Worm (Caenorhabditis elegans) whole organism, L1 larva: ENCODE data around the gene clpf-1.

Experiments
- C04F5.9 ChIP-seq: sonication (generic microtip); optimal IDR thresholded peaks from 2 replicates; lab custom pipeline; 2016; ENCODE audit warnings: missing genetic modification characterization, missing compliant biosample characterization
- C16A3.4 ChIP-seq: fragments of 150-350 bp; optimal IDR thresholded peaks from 2 replicates; lab custom pipeline; 2014; ENCODE audit warnings: missing biosample characterization, missing genetic modification characterization
- Y116A8C.19 ChIP-seq: sonication (generic microtip); optimal IDR thresholded peaks from 2 replicates; lab custom pipeline; 2016; ENCODE audit warnings: missing compliant biosample characterization, missing genetic modification characterization, borderline replicate concordance
- aha-1 ChIP-seq: fragments of 150-350 bp; optimal IDR thresholded peaks from 2 replicates; lab custom pipeline; 2014; ENCODE audit warnings: missing biosample characterization, missing genetic modification characterization
- alr-1 ChIP-seq: fragments of 200-800 bp; sonication (Bioruptor generic); optimal IDR thresholded peaks from 2 replicates; lab custom pipeline; 2018; ENCODE audit warnings: borderline replicate concordance, mild to moderate bottlenecking, missing genetic modification characterization, missing compliant biosample characterization
- blmp-1 ChIP-seq: fragments of 150-350 bp; optimal IDR thresholded peaks from 2 replicates; lab custom pipeline; 2014; ENCODE audit warnings: missing biosample characterization, missing genetic modification characterization
- ceh-90 ChIP-seq: sonication (generic microtip); optimal IDR thresholded peaks from 2 replicates; lab custom pipeline; 2016; ENCODE audit warnings: missing genetic modification characterization, missing compliant biosample characterization
- dsc-1 ChIP-seq: sonication (generic microtip); optimal IDR thresholded peaks from 2 replicates; lab custom pipeline; 2016; ENCODE audit warnings: mild to moderate bottlenecking, missing genetic modification characterization, missing compliant biosample characterization
- efl-1 ChIP-seq, 4 experiments: fragments of 150-350 bp; optimal IDR thresholded peaks in 3 of 4; peaks in 1 of 4; 1 replicate in 1 of 4; 2 replicates in 3 of 4; lab custom pipeline; 2014; ENCODE audit warnings: missing biosample characterization in 2 of 4, missing genetic modification characterization in 2 of 4, missing genetic modification reagents in 2 of 4
- elt-2 ChIP-seq: sonication (generic microtip); optimal IDR thresholded peaks from 2 replicates; lab custom pipeline; 2016; ENCODE audit warnings: missing genetic modification characterization, mild to moderate bottlenecking, inconsistent platforms, missing compliant biosample characterization, missing genetic modification reagents
- ets-5 ChIP-seq: fragments of 200-800 bp; sonication (Bioruptor generic); IDR thresholded peaks from 2 replicates; pipeline ENCODE4 v1.3.6; 2022; ENCODE audit warnings: missing genetic modification characterization, missing compliant biosample characterization
- hlh-17 ChIP-seq: fragments of 200-800 bp; sonication (Bioruptor generic); optimal IDR thresholded peaks from 2 replicates; lab custom pipeline; 2018; ENCODE audit warnings: missing genetic modification characterization, mild to moderate bottlenecking, missing compliant biosample characterization, moderate library complexity, borderline replicate concordance
- irx-1 ChIP-seq: sonication (generic microtip); optimal IDR thresholded peaks from 2 replicates; lab custom pipeline; 2016; ENCODE audit warnings: missing genetic modification characterization, missing compliant biosample characterization
- lin-13 ChIP-seq: fragments of 150-350 bp; optimal IDR thresholded peaks from 2 replicates; lab custom pipeline; 2014; ENCODE audit warnings: missing biosample characterization, missing genetic modification reagents, missing genetic modification characterization
- lin-14 ChIP-seq: fragments of 200-800 bp; sonication (Bioruptor generic); optimal IDR thresholded peaks from 2 replicates; lab custom pipeline; 2018; ENCODE audit warnings: mild to moderate bottlenecking, missing genetic modification characterization, moderate library complexity, missing compliant biosample characterization
- lin-15B ChIP-seq: fragments of 150-350 bp; sonication (generic microtip); optimal IDR thresholded peaks from 3 replicates; lab custom pipeline; 2014; ENCODE audit warnings: missing biosample characterization, missing genetic modification characterization
- lin-35 ChIP-seq, 2 experiments: fragments of 150-350 bp; optimal IDR thresholded peaks; 2 replicates each; lab custom pipeline; 2014; ENCODE audit warnings: missing biosample characterization in 2 of 2, missing genetic modification characterization in 2 of 2, missing genetic modification reagents in 2 of 2
- lin-39 ChIP-seq: fragments of 150-350 bp; optimal IDR thresholded peaks from 2 replicates; lab custom pipeline; 2014; ENCODE audit warnings: missing biosample characterization, missing genetic modification reagents, missing genetic modification characterization
- lsy-2 ChIP-seq, 2 experiments: fragments of 150-350 bp; optimal IDR thresholded peaks; 2 replicates each; lab custom pipeline; 2014; ENCODE audit warnings: missing biosample characterization in 2 of 2, missing genetic modification characterization in 2 of 2
- mef-2 ChIP-seq: fragments of 150-350 bp; optimal IDR thresholded peaks from 2 replicates; lab custom pipeline; 2014; ENCODE audit warnings: missing biosample characterization, missing genetic modification characterization
- mep-1 ChIP-seq: fragments of 150-350 bp; optimal IDR thresholded peaks from 2 replicates; lab custom pipeline; 2014; ENCODE audit warnings: missing biosample characterization, missing genetic modification characterization
- nhr-20 ChIP-seq: sonication (generic microtip); optimal IDR thresholded peaks from 2 replicates; lab custom pipeline; 2016; ENCODE audit warnings: mild to moderate bottlenecking, missing genetic modification characterization, missing compliant biosample characterization
- nhr-237 ChIP-seq: fragments of 150-350 bp; optimal IDR thresholded peaks from 2 replicates; lab custom pipeline; 2014; ENCODE audit warnings: missing biosample characterization, missing genetic modification characterization
- nhr-71 ChIP-seq: sonication (generic microtip); optimal IDR thresholded peaks from 2 replicates; lab custom pipeline; 2016; ENCODE audit warnings: mild to moderate bottlenecking, missing genetic modification characterization, moderate library complexity, missing compliant biosample characterization
- nhr-84 ChIP-seq: sonication (generic microtip); optimal IDR thresholded peaks from 2 replicates; lab custom pipeline; 2017; ENCODE audit warnings: missing biosample characterization, missing genetic modification characterization
- nhr-85 ChIP-seq: sonication (generic microtip); peaks from one replicate; lab custom pipeline; 2016; ENCODE audit warnings: missing genetic modification characterization, inconsistent platforms, missing compliant biosample characterization
- nhr-90 ChIP-seq: sonication (generic microtip); optimal IDR thresholded peaks from 2 replicates; lab custom pipeline; 2016; ENCODE audit warnings: mild to moderate bottlenecking, missing genetic modification characterization, missing compliant biosample characterization; ENCODE audit not compliant: poor library complexity
- pax-3 ChIP-seq: fragments of 200-800 bp; sonication (Bioruptor generic); optimal IDR thresholded peaks from 2 replicates; lab custom pipeline; 2018; ENCODE audit warnings: mild to moderate bottlenecking, missing genetic modification characterization, moderate library complexity, missing compliant biosample characterization
- pqm-1 ChIP-seq: sonication (generic microtip); optimal IDR thresholded peaks from 3 replicates; lab custom pipeline; 2017; ENCODE audit warnings: missing biosample characterization, missing genetic modification characterization
- skn-1 ChIP-seq: fragments of 150-350 bp; optimal IDR thresholded peaks from 2 replicates; lab custom pipeline; 2014; ENCODE audit warnings: missing biosample characterization, missing genetic modification characterization
- snu-23 ChIP-seq: sonication (generic microtip); optimal IDR thresholded peaks from 2 replicates; lab custom pipeline; 2016; ENCODE audit warnings: missing genetic modification characterization, missing compliant biosample characterization
- sox-4 ChIP-seq: sonication (generic microtip); optimal IDR thresholded peaks from 2 replicates; lab custom pipeline; 2016; ENCODE audit warnings: missing genetic modification characterization, missing compliant biosample characterization
- sptf-1 ChIP-seq: fragments of 150-350 bp; optimal IDR thresholded peaks from 2 replicates; lab custom pipeline; 2014; ENCODE audit warnings: missing biosample characterization, missing genetic modification characterization
- sup-37 ChIP-seq: fragments of 200-800 bp; sonication (Bioruptor generic); optimal IDR thresholded peaks from 2 replicates; lab custom pipeline; 2018; ENCODE audit warnings: mild to moderate bottlenecking, missing genetic modification characterization, missing compliant biosample characterization
- swsn-7 ChIP-seq: sonication (generic microtip); optimal IDR thresholded peaks from 2 replicates; lab custom pipeline; 2016; ENCODE audit warnings: missing genetic modification characterization, missing compliant biosample characterization
- tlp-1 ChIP-seq: fragments of 150-350 bp; optimal IDR thresholded peaks from 2 replicates; lab custom pipeline; 2014; ENCODE audit warnings: missing biosample characterization, missing genetic modification characterization
- unc-98 ChIP-seq: fragments of 200-800 bp; sonication (Bioruptor generic); IDR thresholded peaks from 2 replicates; pipeline ENCODE4 v1.3.6; 2022; ENCODE audit warnings: missing genetic modification characterization, missing compliant biosample characterization
- zip-4 ChIP-seq: fragments of 200-800 bp; sonication (Bioruptor generic); optimal IDR thresholded peaks from 2 replicates; lab custom pipeline; 2018; ENCODE audit warnings: mild to moderate bottlenecking, missing genetic modification characterization, moderate library complexity, missing compliant biosample characterization

The clpf-1 gene

ce11 chrIII:3370054-3370453 lies 27.5 kb upstream of the clpf-1 start, which contains the start of gene prk-2:
Gene prk-2 (minus strand): TSS chrIII:3370209.
- TF ChIP-seq ets-5 (no peak), lin-39 (tag; lab: Kevin White, UChicago) (no peak), lin-13 (GFP tag; lab: Kevin White, UChicago) (no peak), elt-2 (tag; lab: Kevin White, UChicago) (peak; percentile 99), mep-1 (no peak), nhr-84 (tag; lab: Kevin White, UChicago) (no peak), lin-15B (no peak), Y116A8C.19 (no peak), C04F5.9 (tag; lab: Kevin White, UChicago) (no peak), C16A3.4 (no peak), ceh-90 (tag; lab: Kevin White, UChicago) (no peak), hlh-17 (no peak), pqm-1 (peak; percentile 99), skn-1 (tag; lab: Kevin White, UChicago) (no peak), swsn-7 (no peak), zip-4 (no peak), sox-4 (tag; lab: Kevin White, UChicago) (no peak), nhr-90 (tag; lab: Kevin White, UChicago) (no peak), unc-98 (GFP tag; lab: Robert Waterston, UW) (no peak), lsy-2 (tag; optimal IDR thresholded peaks at IDR 0.05; lab: Kevin White, UChicago) (no peak), lin-35 (GFP tag; optimal IDR thresholded peaks at IDR 0.05; lab: Kevin White, UChicago) (no peak), alr-1 (tag; lab: Kevin White, UChicago) (no peak), nhr-237 (tag; lab: Kevin White, UChicago) (no peak), nhr-71 (tag; lab: Kevin White, UChicago) (peak; percentile 6), tlp-1 (tag; lab: Kevin White, UChicago) (peak; percentile 76), dsc-1 (tag; lab: Kevin White, UChicago) (no peak), aha-1 (tag; lab: Kevin White, UChicago) (no peak), lin-14 (peak; percentile 10), snu-23 (GFP tag; lab: Kevin White, UChicago) (no peak), blmp-1 (tag; lab: Kevin White, UChicago) (peak; percentile 21), sptf-1 (tag; lab: Kevin White, UChicago) (no peak), pax-3 (tag; lab: Kevin White, UChicago) (no peak), sup-37 (GFP tag; lab: Kevin White, UChicago) (no peak), nhr-20 (tag; lab: Kevin White, UChicago) (peak; percentile 29)

DNA sequence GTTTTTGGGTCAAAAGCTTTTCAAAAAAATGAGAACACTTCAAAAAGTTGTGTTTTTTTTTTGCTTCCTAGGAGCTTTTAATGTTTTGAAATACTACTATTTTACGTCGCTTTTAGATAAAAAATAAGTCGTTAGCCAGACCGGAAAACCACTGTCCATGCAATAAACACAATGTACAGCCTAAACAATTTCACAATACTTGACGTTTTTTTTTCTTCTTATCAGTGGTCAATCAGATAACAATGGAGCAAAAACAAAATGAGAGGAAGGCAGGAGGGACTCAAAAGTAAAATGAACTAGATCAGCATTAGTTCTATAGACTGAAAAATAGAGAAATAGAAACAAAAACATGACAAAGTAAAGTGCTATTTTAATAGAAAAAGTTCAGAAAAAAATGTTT lies 26.8 kb upstream of the clpf-1 start:
- peak; percentile 48 for TF ChIP-seq elt-2 (tag; lab: Kevin White, UChicago)
- no peak for TF ChIP-seq mef-2 (tag; lab: Kevin White, UChicago)
- no peak for TF ChIP-seq lin-35 (GFP tag; optimal IDR thresholded peaks at IDR 0.05; lab: Kevin White, UChicago)

- TF ChIP-seq nhr-85 (tag; lab: Kevin White, UChicago) (peak; percentile 51), irx-1 (tag; lab: Kevin White, UChicago) (no peak)
Observed at ce11 chrIII:3372278-3372677, 25.3 kb upstream of the clpf-1 start.

DNA sequence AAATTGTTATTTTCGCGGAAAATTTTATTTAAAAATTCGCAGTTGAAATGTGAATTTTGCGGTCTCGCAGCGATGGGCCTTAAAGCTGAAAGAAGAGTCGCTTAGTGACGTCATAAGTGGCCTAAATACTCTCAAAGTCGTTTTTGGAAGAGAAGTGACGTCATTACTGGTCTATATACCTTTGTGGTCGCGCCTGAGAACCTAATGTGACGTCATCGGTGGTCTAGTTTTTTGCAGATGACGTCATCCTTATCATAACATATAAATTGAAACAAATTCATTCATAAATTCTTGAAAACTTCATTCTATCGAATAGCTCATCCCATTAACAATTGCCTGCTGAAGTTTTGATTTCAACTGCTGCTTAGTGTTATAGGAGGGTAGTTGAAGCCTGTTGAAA lies 20.4 kb upstream of the clpf-1 start:
- no peak for TF ChIP-seq unc-98 (GFP tag; lab: Robert Waterston, UW)
- TF ChIP-seq efl-1 (optimal IDR thresholded peaks at IDR 0.05; lab: Kevin White, UChicago) = no peak
- TF ChIP-seq efl-1 (GFP tag; optimal IDR thresholded peaks at IDR 0.05 in 1 of 2; lab: Kevin White, UChicago) = peak in 1 of 2 experiments; percentile 80
